Fruit fly (Drosophila melanogaster): ENCODE measurements around the gene PGRP-SB1.

The PGRP-SB1 gene

dm6 chr3L:16710258-16711020 is 17.4 kb downstream of the PGRP-SB1 start (continued):
- TF ChIP-seq D (optimal IDR thresholded peaks at IDR 0.05) (no peak), D (GFP tag; optimal IDR thresholded peaks at IDR 0.05) (peak; percentile 26), gro (GFP tag; optimal IDR thresholded peaks at IDR 0.05) (no peak), CG2129 (GFP tag; IDR thresholded peaks at IDR 0.05; ENCODE audit: partially characterized antibody) (no peak), ara (GFP tag; IDR thresholded peaks at IDR 0.05) (0 out of 2 replicates have a peak, but pooled peaks have one; percentile 16), Rfx (GFP tag; IDR thresholded peaks at IDR 0.05) (peak; percentile 67), CG8388 (GFP tag; optimal IDR thresholded peaks at IDR 0.05) (peak; percentile 59), lbe (GFP tag; optimal IDR thresholded peaks at IDR 0.05) (peak; percentile 19), Asciz (GFP tag; optimal IDR thresholded peaks at IDR 0.05) (peak; percentile 6), CG10654 (GFP tag; optimal IDR thresholded peaks at IDR 0.05) (peak; percentile 41), Xrp1 (GFP tag; IDR thresholded peaks at IDR 0.05) (peak; percentile 70), br (optimal IDR thresholded peaks at IDR 0.05) (no peak), nmo (GFP tag; optimal IDR thresholded peaks at IDR 0.05) (peak; percentile 71), lola (GFP tag; optimal IDR thresholded peaks at IDR 0.05) (peak in 1 of 3 experiments; percentile 12), Vsx1 (GFP tag; optimal IDR thresholded peaks at IDR 0.05) (peak; percentile 60), CG7745 (tag; optimal IDR thresholded peaks at IDR 0.05) (no peak), CG17385 (GFP tag; optimal IDR thresholded peaks at IDR 0.05) (peak; percentile 50), CG2889 (GFP tag; IDR thresholded peaks at IDR 0.05) (no peak), sob (GFP tag; IDR thresholded peaks at IDR 0.05) (0 out of 2 replicates have a peak, but pooled peaks have one; percentile 13), CG9727 (GFP tag; optimal IDR thresholded peaks at IDR 0.05) (peak; percentile 75), dmrt11E (tag; optimal IDR thresholded peaks at IDR 0.05) (peak; percentile 42), pum (GFP tag; optimal IDR thresholded peaks at IDR 0.05) (no peak), Hmr (GFP tag; optimal IDR thresholded peaks at IDR 0.05) (peak; percentile 60), pita (GFP tag; optimal IDR thresholded peaks at IDR 0.05) (no peak), vfl (GFP tag; optimal IDR thresholded peaks at IDR 0.05) (no peak), CG9932 (GFP tag; IDR thresholded peaks at IDR 0.05) (peak; percentile 22; the same call in 1 of the 2 replicates), Pdp1 (GFP tag; optimal IDR thresholded peaks at IDR 0.05) (peak in 1 of 2 experiments; percentile 2), Taf1 (GFP tag; IDR thresholded peaks at IDR 0.05) (peak; percentile 9; the same call in 1 of the 2 replicates), Fer3 (tag; optimal IDR thresholded peaks at IDR 0.05) (no peak), salm (tag; optimal IDR thresholded peaks at IDR 0.05) (peak; percentile 10), vvl (GFP tag; IDR thresholded peaks at IDR 0.05) (peak; percentile 35; the same call in 1 of the 2 replicates), CG7556 (GFP tag; optimal IDR thresholded peaks at IDR 0.05) (peak; percentile 54), sima (GFP tag; optimal IDR thresholded peaks at IDR 0.05) (no peak), CG34422 (GFP tag; IDR thresholded peaks at IDR 0.05) (0 out of 3 replicates have a peak, but pooled peaks have one; percentile 10), bcd (GFP tag; optimal IDR thresholded peaks at IDR 0.05) (peak; percentile 53), emc (GFP tag; optimal IDR thresholded peaks at IDR 0.05) (no peak), lilli (GFP tag; optimal IDR thresholded peaks at IDR 0.05) (peak; percentile 3), Atf6 (GFP tag; IDR thresholded peaks at IDR 0.05) (no peak), Bdp1 (GFP tag; optimal IDR thresholded peaks at IDR 0.05) (no peak), zfh1 (GFP tag; IDR thresholded peaks at IDR 0.05) (0 out of 3 replicates have a peak, but pooled peaks have one; percentile 32), wor (GFP tag; IDR thresholded peaks at IDR 0.05) (no peak), caup (GFP tag; optimal IDR thresholded peaks at IDR 0.05; ENCODE audit: severe bottlenecking) (peak; percentile 41), CG8765 (GFP tag; IDR thresholded peaks at IDR 0.05) (peak; percentile 46), so (GFP tag; IDR thresholded peaks at IDR 0.05) (0 out of 3 replicates have a peak, but pooled peaks have one; percentile 39), Eip74EF (GFP tag; optimal IDR thresholded peaks at IDR 0.05) (peak in 1 of 2 experiments; percentile 3), Atf-2 (GFP tag; optimal IDR thresholded peaks at IDR 0.05) (no peak), CG3847 (GFP tag; IDR thresholded peaks at IDR 0.05) (peak; percentile 29; the same call in 1 of the 2 replicates), dpn (GFP tag; optimal IDR thresholded peaks at IDR 0.05) (peak in 1 of 2 experiments; percentile 24), NFAT (GFP tag; IDR thresholded peaks at IDR 0.05) (0 out of 2 replicates have a peak, but pooled peaks have one; percentile 25)

Measured in whole organism, embryonic.